Worm (Caenorhabditis elegans) whole organism, L4/young adult: ENCODE data around the gene F13D11.4.

Source experiments
- W03F9.2 ChIP-seq: fragments of 150-350 bp; optimal IDR thresholded peaks from 2 replicates; lab custom pipeline; 2014; ENCODE audit warnings: missing biosample characterization, missing genetic modification characterization
- dao-5 ChIP-seq: sonication (generic microtip); optimal IDR thresholded peaks from 2 replicates; lab custom pipeline; 2016; ENCODE audit warnings: missing genotype, missing genetic modification characterization, moderate library complexity, missing compliant biosample characterization
- him-1 ChIP-seq: sonication (generic microtip); optimal IDR thresholded peaks from 2 replicates; lab custom pipeline; 2016; ENCODE audit warnings: missing genotype, missing genetic modification reagents, missing genetic modification characterization, missing compliant biosample characterization

Gene F13D11.4

ce11 chrX:5847268-5847667, 12.7 kb upstream of the F13D11.4 start:
- TF ChIP-seq him-1 (peak; percentile 39), dao-5 (no peak)

- peak; percentile 61 for TF ChIP-seq dao-5
- TF ChIP-seq him-1, result peak; percentile 96
- TF ChIP-seq W03F9.2 (tag; lab: Kevin White, UChicago), result peak; percentile 83
Measured at ce11 chrX:5841060-5841642, 6.5 kb upstream of the F13D11.4 start, which contains the start of gene puf-9. Gene puf-9 (plus strand): TSS chrX:5841592.

ce11 chrX:5839643-5840042, 5.0 kb upstream of the F13D11.4 start, which contains the start of gene dct-11:
Gene dct-11 (minus strand): TSS chrX:5839778.
- TF ChIP-seq W03F9.2 (tag; lab: Kevin White, UChicago), result no peak
- TF ChIP-seq him-1, result no peak
- no peak for TF ChIP-seq dao-5

- TF ChIP-seq W03F9.2 (tag; lab: Kevin White, UChicago) (no peak), him-1 (no peak), dao-5 (no peak)
Measured at ce11 chrX:5839143-5839542, 4.5 kb upstream of the F13D11.4 start.

ce11 chrX:5837035-5837434, 2.4 kb upstream of the F13D11.4 start:
- TF ChIP-seq W03F9.2 (tag; lab: Kevin White, UChicago) (no peak), dao-5 (no peak), him-1 (no peak)

ce11 chrX:5836527-5836926, 1.9 kb upstream of the F13D11.4 start:
- TF ChIP-seq him-1 (no peak), W03F9.2 (tag; lab: Kevin White, UChicago) (no peak), dao-5 (no peak)

- TF ChIP-seq dao-5, result no peak
- no peak for TF ChIP-seq him-1
- TF ChIP-seq W03F9.2 (tag; lab: Kevin White, UChicago), result no peak
Measured at ce11 chrX:5831827-5832226, 2.8 kb downstream of the F13D11.4 start.

ce11 chrX:5829175-5829574, 5.4 kb downstream of the F13D11.4 start, which contains the start of gene acp-5:
Gene acp-5 (plus strand): TSS chrX:5829435.
- no peak for TF ChIP-seq W03F9.2 (tag; lab: Kevin White, UChicago)
- no peak for TF ChIP-seq him-1
- TF ChIP-seq dao-5, result no peak

ce11 chrX:5828085-5828484, 6.5 kb downstream of the F13D11.4 start:
- TF ChIP-seq dao-5 (no peak), him-1 (no peak), W03F9.2 (tag; lab: Kevin White, UChicago) (no peak)

- TF ChIP-seq dao-5 (no peak), him-1 (no peak), W03F9.2 (tag; lab: Kevin White, UChicago) (no peak)
Measured at ce11 chrX:5826976-5827375, 7.6 kb downstream of the F13D11.4 start.

- TF ChIP-seq dao-5 (no peak), W03F9.2 (tag; lab: Kevin White, UChicago) (no peak)
Measured at ce11 chrX:5821842-5822241, 12.8 kb downstream of the F13D11.4 start, which contains the start of gene hbl-1. Gene hbl-1 (plus strand): TSS chrX:5822142.

- TF ChIP-seq dao-5 (no peak), W03F9.2 (tag; lab: Kevin White, UChicago) (no peak), him-1 (no peak)
Measured at ce11 chrX:5820880-5821279, 13.7 kb downstream of the F13D11.4 start.

ce11 chrX:5819702-5820470, 14.7 kb downstream of the F13D11.4 start:
- TF ChIP-seq W03F9.2 (tag; lab: Kevin White, UChicago), result no peak
- TF ChIP-seq him-1, result peak; percentile 66

- TF ChIP-seq him-1, result no peak
- no peak for TF ChIP-seq W03F9.2 (tag; lab: Kevin White, UChicago)
- TF ChIP-seq dao-5, result no peak
Measured at ce11 chrX:5818176-5818575, 16.4 kb downstream of the F13D11.4 start.

ce11 chrX:5817078-5817477, 17.5 kb downstream of the F13D11.4 start:
- TF ChIP-seq dao-5 (no peak), him-1 (no peak), W03F9.2 (tag; lab: Kevin White, UChicago) (no peak)
